Worm (Caenorhabditis elegans): ENCODE results near the gene tomm-20.

DNA sequence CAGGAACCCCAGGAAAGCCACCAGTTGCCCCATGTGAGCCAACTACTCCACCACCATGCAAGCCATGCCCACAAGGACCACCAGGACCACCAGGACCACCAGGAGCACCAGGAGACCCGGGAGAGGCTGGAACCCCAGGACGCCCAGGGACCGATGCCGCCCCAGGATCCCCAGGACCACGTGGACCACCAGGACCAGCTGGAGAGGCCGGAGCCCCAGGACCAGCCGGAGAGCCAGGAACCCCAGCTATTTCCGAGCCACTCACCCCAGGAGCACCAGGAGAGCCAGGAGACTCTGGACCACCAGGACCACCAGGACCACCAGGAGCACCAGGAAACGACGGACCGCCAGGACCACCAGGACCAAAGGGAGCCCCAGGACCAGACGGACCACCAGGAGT is 10.2 kb upstream of the tomm-20 start:
- TF ChIP-seq pha-4 (tag; optimal IDR thresholded peaks at IDR 0.05), result no peak
- no peak for TF ChIP-seq ama-1 (optimal IDR thresholded peaks at IDR 0.05)
- TF ChIP-seq elt-1 (tag; optimal IDR thresholded peaks at IDR 0.05), result no peak
- TF ChIP-seq R02D3.7 (tag; optimal IDR thresholded peaks at IDR 0.05), result no peak

Measured in whole organism, L3 larva.